Fruit fly (Drosophila melanogaster): Measurements from ENCODE around the gene Capa.

DNA sequence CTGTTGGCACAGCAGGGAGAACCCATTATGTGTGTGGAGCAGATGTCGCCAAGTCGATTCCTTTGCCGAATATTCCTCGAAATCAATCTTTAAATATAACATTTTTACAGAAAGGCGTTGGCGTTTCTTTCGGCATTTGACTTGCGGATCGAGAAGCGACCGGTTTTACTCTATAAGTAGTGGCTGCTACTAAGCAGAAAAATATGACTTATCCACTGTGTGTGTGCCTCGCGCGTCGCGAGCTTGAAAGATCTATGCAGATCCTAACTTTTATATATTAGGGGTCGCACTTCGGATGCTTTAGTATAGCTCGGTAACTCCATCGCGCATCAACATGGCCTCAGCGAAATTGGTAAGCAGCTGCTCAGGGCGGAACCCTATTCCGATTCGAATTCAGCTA is 9.0 kb downstream of the Capa start, which contains the start of gene CG15515:
- no peak for TF ChIP-seq Crg-1 (GFP tag; optimal IDR thresholded peaks at IDR 0.05)
- no peak for TF ChIP-seq CG1620 (GFP tag; optimal IDR thresholded peaks at IDR 0.05)
- no peak for TF ChIP-seq CG11617 (GFP tag; optimal IDR thresholded peaks at IDR 0.05)
- no peak for TF ChIP-seq cic (GFP tag; optimal IDR thresholded peaks at IDR 0.05)
- no peak for TF ChIP-seq cnc (optimal IDR thresholded peaks at IDR 0.05)

Data from whole organism, adult.